Worm (Caenorhabditis elegans): ENCODE results near the gene T01D1.3.

The T01D1.3 gene

ce11 chrII:216598-216997 is 40.8 kb upstream of the T01D1.3 start, which contains the start of gene F48A11.4 (continued):
- TF ChIP-seq aly-2 (tag; optimal IDR thresholded peaks at IDR 0.05): no peak
- peak; percentile 91 for TF ChIP-seq egl-5 (tag; optimal IDR thresholded peaks at IDR 0.05)
- TF ChIP-seq nhr-237 (tag; optimal IDR thresholded peaks at IDR 0.05): no peak
- no peak for TF ChIP-seq nhr-67 (tag; optimal IDR thresholded peaks at IDR 0.05)
- peak; percentile 92 for TF ChIP-seq skn-1 (tag; optimal IDR thresholded peaks at IDR 0.05)
- peak; percentile 47 for TF ChIP-seq elt-1 (tag; optimal IDR thresholded peaks at IDR 0.05)
- TF ChIP-seq nhr-23 (tag; optimal IDR thresholded peaks at IDR 0.05): peak; percentile 95
- TF ChIP-seq nhr-43 (tag; optimal IDR thresholded peaks at IDR 0.05; ENCODE audit: poor library complexity, severe bottlenecking): peak; percentile 93
- TF ChIP-seq elt-2 (tag; optimal IDR thresholded peaks at IDR 0.05): peak; percentile 64
- peak; percentile 21 for TF ChIP-seq ZK546.5 (tag; optimal IDR thresholded peaks at IDR 0.05)

ce11 chrII:208097-208496 is 32.3 kb upstream of the T01D1.3 start:
- TF ChIP-seq lsy-12 (tag; optimal IDR thresholded peaks at IDR 0.05) (no peak), pha-4 (tag; optimal IDR thresholded peaks at IDR 0.05) (no peak), nhr-76 (tag; optimal IDR thresholded peaks at IDR 0.05) (no peak), ceh-28 (tag; optimal IDR thresholded peaks at IDR 0.05) (no peak), elt-1 (tag; optimal IDR thresholded peaks at IDR 0.05) (no peak)

- TF ChIP-seq daf-12 (tag; optimal IDR thresholded peaks at IDR 0.05) (no peak), ceh-28 (tag; optimal IDR thresholded peaks at IDR 0.05) (no peak), fos-1 (tag; optimal IDR thresholded peaks at IDR 0.05) (no peak), nhr-28 (tag; optimal IDR thresholded peaks at IDR 0.05) (no peak), lin-15B (tag; optimal IDR thresholded peaks at IDR 0.05) (no peak), nhr-11 (tag; optimal IDR thresholded peaks at IDR 0.05) (no peak), fkh-10 (GFP tag; optimal IDR thresholded peaks at IDR 0.05) (no peak), pha-4 (tag; optimal IDR thresholded peaks at IDR 0.05) (no peak), nfya-1 (tag; optimal IDR thresholded peaks at IDR 0.05; ENCODE audit: insufficient read depth) (no peak)
Observed at ce11 chrII:196685-197084, 20.9 kb upstream of the T01D1.3 start, which contains the start of gene chs-2. Gene chs-2, plus strand, starts transcription at chrII:196985.

- TF ChIP-seq elt-3 (tag; optimal IDR thresholded peaks at IDR 0.05): no peak
- no peak for TF ChIP-seq mml-1 (tag; optimal IDR thresholded peaks at IDR 0.05)
- TF ChIP-seq nhr-237 (tag; optimal IDR thresholded peaks at IDR 0.05): no peak
- TF ChIP-seq lsy-12 (tag; optimal IDR thresholded peaks at IDR 0.05): no peak
- no peak for TF ChIP-seq tbx-2 (tag; optimal IDR thresholded peaks at IDR 0.05)
- no peak for TF ChIP-seq fkh-2 (tag; optimal IDR thresholded peaks at IDR 0.05)
- TF ChIP-seq skn-1 (tag; optimal IDR thresholded peaks at IDR 0.05): no peak
- no peak for TF ChIP-seq ztf-11 (tag; optimal IDR thresholded peaks at IDR 0.05)
- TF ChIP-seq elt-1 (tag; optimal IDR thresholded peaks at IDR 0.05): no peak
- no peak for TF ChIP-seq nhr-67 (tag; optimal IDR thresholded peaks at IDR 0.05)
Observed at ce11 chrII:194458-194857, 18.7 kb upstream of the T01D1.3 start, which contains the start of gene abu-11. Gene abu-11, minus strand, starts transcription at chrII:194558.

- no peak for TF ChIP-seq jun-1 (tag; optimal IDR thresholded peaks at IDR 0.05)
- no peak for TF ChIP-seq nhr-28 (tag; optimal IDR thresholded peaks at IDR 0.05)
- TF ChIP-seq elt-2 (tag; optimal IDR thresholded peaks at IDR 0.05): no peak
- TF ChIP-seq mml-1 (tag; optimal IDR thresholded peaks at IDR 0.05): no peak
- no peak for TF ChIP-seq nhr-43 (tag; optimal IDR thresholded peaks at IDR 0.05; ENCODE audit: poor library complexity, severe bottlenecking)
- no peak for TF ChIP-seq nhr-12 (tag; optimal IDR thresholded peaks at IDR 0.05)
- TF ChIP-seq lin-15B (tag; optimal IDR thresholded peaks at IDR 0.05): no peak
- TF ChIP-seq sea-2 (GFP tag; optimal IDR thresholded peaks at IDR 0.05): no peak
Observed at ce11 chrII:192584-192983, 16.8 kb upstream of the T01D1.3 start.

- no peak for TF ChIP-seq fkh-10 (GFP tag; optimal IDR thresholded peaks at IDR 0.05)
- TF ChIP-seq mml-1 (tag; optimal IDR thresholded peaks at IDR 0.05): no peak
- no peak for TF ChIP-seq elt-2 (tag; optimal IDR thresholded peaks at IDR 0.05)
- no peak for TF ChIP-seq ceh-82 (tag; optimal IDR thresholded peaks at IDR 0.05)
Observed at ce11 chrII:188967-189366, 13.2 kb upstream of the T01D1.3 start, which contains the start of gene T01D1.5. Gene T01D1.5, minus strand, starts transcription at chrII:189067.

All from whole organism, L3 larva.